Fruit fly (Drosophila melanogaster) whole organism, embryonic: ENCODE results near the gene CG14817.

Source experiments
- Adf1 ChIP-seq: fragments of 200-800 bp; sonication (Bioruptor generic); IDR thresholded peaks from 2 replicates; pipeline ENCODE4 v1.3.6; 2022; ENCODE audit warnings: missing biosample characterization, missing genetic modification characterization
- Blimp-1 ChIP-seq: fragments of 200-800 bp; sonication (Bioruptor generic); optimal IDR thresholded peaks from 3 replicates; lab custom pipeline; 2018; ENCODE audit warnings: missing biosample characterization, missing genetic modification characterization, mild to moderate bottlenecking, moderate library complexity, missing genetic modification reagents
- CG10366 ChIP-seq: fragments of 200-800 bp; sonication (Bioruptor generic); IDR thresholded peaks from 2 replicates; pipeline ENCODE4 v1.3.6; 2022; ENCODE audit warnings: missing biosample characterization, missing genetic modification characterization
- CG10543 ChIP-seq: fragments of 200-800 bp; sonication (Bioruptor generic); optimal IDR thresholded peaks from 3 replicates; lab custom pipeline; 2017; ENCODE audit warnings: missing biosample characterization, mild to moderate bottlenecking, missing genetic modification characterization, moderate library complexity
- CG12155 ChIP-seq: fragments of 200-800 bp; sonication (Bioruptor generic); optimal IDR thresholded peaks from 3 replicates; lab custom pipeline; 2016; ENCODE audit warnings: missing biosample characterization, missing genetic modification characterization
- CG1233 ChIP-seq: fragments of 200-800 bp; sonication (Bioruptor generic); optimal IDR thresholded peaks from 4 replicates; lab custom pipeline; 2018; ENCODE audit warnings: missing biosample characterization, mild to moderate bottlenecking, missing genetic modification characterization
- CG13287 ChIP-seq: fragments of 200-800 bp; sonication (Bioruptor generic); IDR thresholded peaks from 2 replicates; pipeline ENCODE4 v1.3.6; 2022; ENCODE audit warnings: missing biosample characterization, missing genetic modification characterization; ENCODE audit not compliant: partially characterized antibody
- CG14014 ChIP-seq: fragments of 200-800 bp; sonication (Bioruptor generic); IDR thresholded peaks from 2 replicates; pipeline ENCODE4 v1.3.6; 2022; ENCODE audit warnings: missing biosample characterization, missing genetic modification characterization
- CG17385 ChIP-seq: fragments of 200-800 bp; sonication (Bioruptor generic); optimal IDR thresholded peaks from 3 replicates; lab custom pipeline; 2018; ENCODE audit warnings: missing biosample characterization, mild to moderate bottlenecking, missing genetic modification characterization
- CG17568 ChIP-seq: fragments of 200-800 bp; sonication (Bioruptor generic); optimal IDR thresholded peaks from 2 replicates; lab custom pipeline; 2018; ENCODE audit warnings: missing biosample characterization, mild to moderate bottlenecking, missing genetic modification characterization, moderate library complexity
- CG17802 ChIP-seq: fragments of 200-800 bp; sonication (Bioruptor generic); optimal IDR thresholded peaks from 2 replicates; lab custom pipeline; 2018; ENCODE audit warnings: missing biosample characterization, mild to moderate bottlenecking, missing genetic modification characterization, moderate library complexity
- CG2712 ChIP-seq: fragments of 200-800 bp; optimal IDR thresholded peaks from 3 replicates; lab custom pipeline; 2019; ENCODE audit warnings: missing biosample characterization, mild to moderate bottlenecking, missing genetic modification characterization, moderate library complexity
- CG32532 ChIP-seq: fragments of 200-800 bp; sonication (Bioruptor generic); IDR thresholded peaks from 2 replicates; pipeline ENCODE4 v1.3.6; 2022; ENCODE audit warnings: missing biosample characterization, missing genetic modification characterization
- CG34376 ChIP-seq: fragments of 200-800 bp; sonication (Bioruptor generic); optimal IDR thresholded peaks from 2 replicates; lab custom pipeline; 2018; ENCODE audit warnings: missing biosample characterization, mild to moderate bottlenecking, missing genetic modification characterization
- CG6272 ChIP-seq: fragments of 200-800 bp; sonication (Bioruptor generic); IDR thresholded peaks from 2 replicates; pipeline ENCODE4 v1.3.6; 2022; ENCODE audit warnings: missing biosample characterization, missing genetic modification characterization
- CG6654 ChIP-seq: fragments of 200-800 bp; sonication (Bioruptor generic); optimal IDR thresholded peaks from 2 replicates; lab custom pipeline; 2017; ENCODE audit warnings: missing biosample characterization, mild to moderate bottlenecking, missing genetic modification characterization
- CG8089 ChIP-seq: fragments of 200-800 bp; sonication (Bioruptor generic); optimal IDR thresholded peaks from 3 replicates; lab custom pipeline; 2016; ENCODE audit warnings: missing biosample characterization, missing genetic modification characterization
- CG8290 ChIP-seq, 3 experiments: fragments of 200-800 bp; sonication (Bioruptor generic); optimal IDR thresholded peaks; 2 replicates each; lab custom pipeline; 2016 to 2019; ENCODE audit warnings: missing biosample characterization in 3 of 3, missing genetic modification characterization in 3 of 3, mild to moderate bottlenecking in 2 of 3, moderate library complexity in 1 of 3
- CoRest ChIP-seq: fragments of 200-800 bp; sonication (Bioruptor generic); optimal IDR thresholded peaks from 3 replicates; lab custom pipeline; 2018; ENCODE audit warnings: missing biosample characterization, mild to moderate bottlenecking, missing genetic modification characterization, moderate library complexity
- D19A ChIP-seq: fragments of 200-800 bp; optimal IDR thresholded peaks from 3 replicates; lab custom pipeline; 2019; ENCODE audit warnings: missing biosample characterization, mild to moderate bottlenecking, missing genetic modification characterization, moderate library complexity
- Dbx ChIP-seq: fragments of 200-800 bp; sonication (Bioruptor generic); IDR thresholded peaks from 3 replicates; pipeline ENCODE4 v1.3.6; 2022; ENCODE audit warnings: missing biosample characterization, missing genetic modification characterization
- HHEX ChIP-seq: fragments of 200-800 bp; sonication (Bioruptor generic); optimal IDR thresholded peaks from 3 replicates; lab custom pipeline; 2017; ENCODE audit warnings: missing biosample characterization, mild to moderate bottlenecking, missing genetic modification characterization, missing genetic modification reagents
- Hmr ChIP-seq: fragments of 200-800 bp; sonication (Bioruptor generic); optimal IDR thresholded peaks from 3 replicates; lab custom pipeline; 2017; ENCODE audit warnings: mild to moderate bottlenecking, missing biosample characterization, missing genetic modification reagents, missing genetic modification characterization
- Nf-YC ChIP-seq: fragments of 200-800 bp; optimal IDR thresholded peaks from 3 replicates; lab custom pipeline; 2019; ENCODE audit warnings: missing biosample characterization, mild to moderate bottlenecking, missing genetic modification characterization, moderate library complexity
- Ravus ChIP-seq: fragments of 200-800 bp; sonication (Bioruptor generic); IDR thresholded peaks from 2 replicates; pipeline ENCODE4 v1.3.6; 2022; ENCODE audit warnings: missing biosample characterization, missing genetic modification characterization
- Ssrp ChIP-seq: fragments of 200-800 bp; sonication (Bioruptor generic); optimal IDR thresholded peaks from 2 replicates; lab custom pipeline; 2018; ENCODE audit warnings: missing biosample characterization, mild to moderate bottlenecking, missing genetic modification characterization, moderate library complexity
- al ChIP-seq: fragments of 200-800 bp; sonication (Bioruptor generic); IDR thresholded peaks from 2 replicates; pipeline ENCODE4 v1.3.6; 2022; ENCODE audit warnings: missing biosample characterization, missing genetic modification characterization
- br ChIP-seq: fragments of >200 bp; optimal IDR thresholded peaks from 2 replicates; lab custom pipeline; 2017
- cas ChIP-seq: fragments of 200-800 bp; sonication (Bioruptor generic); IDR thresholded peaks from 2 replicates; pipeline ENCODE4 v1.3.6; 2022; ENCODE audit warnings: missing biosample characterization, missing genetic modification characterization
- crc ChIP-seq: fragments of 200-800 bp; sonication (Bioruptor generic); optimal IDR thresholded peaks from 2 replicates; lab custom pipeline; 2016; ENCODE audit warnings: missing biosample characterization, missing genetic modification characterization
- ems ChIP-seq: fragments of 200-800 bp; sonication (Bioruptor generic); optimal IDR thresholded peaks from 3 replicates; lab custom pipeline; 2016; ENCODE audit warnings: missing biosample characterization, missing genetic modification characterization
- ewg ChIP-seq: fragments of 200-800 bp; sonication (Bioruptor generic); optimal IDR thresholded peaks from 3 replicates; lab custom pipeline; 2017; ENCODE audit warnings: mild to moderate bottlenecking, missing biosample characterization, missing genetic modification reagents, missing genetic modification characterization
- hkb ChIP-seq, 2 experiments: fragments of 200-800 bp in 1 of 2; fragments of >200 bp in 1 of 2; sonication (Bioruptor generic) in 1 of 2; IDR thresholded peaks in 1 of 2; optimal IDR thresholded peaks in 1 of 2; 2 replicates each; pipeline versions ENCODE4 v1.3.6 to Lab custom; 2017 to 2022; ENCODE audit warnings: missing biosample characterization in 1 of 2, missing genetic modification characterization in 1 of 2
- kay ChIP-seq: fragments of 200-800 bp; sonication (Bioruptor generic); optimal IDR thresholded peaks from 2 replicates; lab custom pipeline; 2016; ENCODE audit warnings: missing biosample characterization, missing genetic modification characterization
- ken ChIP-seq: fragments of 200-800 bp; sonication (Bioruptor generic); IDR thresholded peaks from 3 replicates; pipeline ENCODE4 v1.3.6; 2022; ENCODE audit warnings: missing biosample characterization, missing genetic modification characterization
- klu ChIP-seq: fragments of 200-800 bp; sonication (Bioruptor generic); IDR thresholded peaks from 2 replicates; pipeline ENCODE4 v1.3.6; 2022; ENCODE audit warnings: missing biosample characterization, missing genetic modification characterization
- mld ChIP-seq: fragments of 200-800 bp; sonication (Bioruptor generic); IDR thresholded peaks from 3 replicates; pipeline ENCODE4 v1.3.6; 2022; ENCODE audit warnings: missing biosample characterization, missing genetic modification characterization; ENCODE audit not compliant: partially characterized antibody
- nau ChIP-seq: fragments of 200-800 bp; sonication (Bioruptor generic); optimal IDR thresholded peaks from 3 replicates; lab custom pipeline; 2017; ENCODE audit warnings: missing biosample characterization, mild to moderate bottlenecking, missing genetic modification characterization, missing genetic modification reagents
- otp ChIP-seq: fragments of 200-800 bp; sonication (Bioruptor generic); IDR thresholded peaks from 3 replicates; pipeline ENCODE4, ENCODE4 v1.3.6; 2022; ENCODE audit warnings: missing biosample characterization, missing genetic modification characterization
- pan ChIP-seq, 4 experiments: fragments of >200 bp in 3 of 4; fragments of 200-800 bp in 1 of 4; sonication (Bioruptor generic) in 1 of 4; optimal IDR thresholded peaks in 3 of 4; IDR thresholded peaks in 1 of 4; 2 replicates each; pipeline versions ENCODE4 v1.3.6 to Lab custom; 2017 to 2022; ENCODE audit warnings: missing biosample characterization in 2 of 4, missing genetic modification characterization in 2 of 4, mixed read lengths in 1 of 4
- pnt ChIP-seq: fragments of 200-800 bp; sonication (Bioruptor generic); optimal IDR thresholded peaks from 3 replicates; lab custom pipeline; 2016; ENCODE audit warnings: missing biosample characterization, missing genetic modification characterization
- pzg ChIP-seq: fragments of 200-800 bp; sonication (Bioruptor generic); optimal IDR thresholded peaks from 3 replicates; lab custom pipeline; 2018; ENCODE audit warnings: missing biosample characterization, mild to moderate bottlenecking, missing genetic modification characterization, moderate library complexity
- scrt ChIP-seq: fragments of 200-800 bp; sonication (Bioruptor generic); optimal IDR thresholded peaks from 2 replicates; lab custom pipeline; 2018; ENCODE audit warnings: missing biosample characterization, mild to moderate bottlenecking, missing genetic modification characterization, moderate library complexity
- tin ChIP-seq: fragments of 200-800 bp; sonication (Bioruptor generic); optimal IDR thresholded peaks from 3 replicates; lab custom pipeline; 2016; ENCODE audit warnings: missing biosample characterization, missing genetic modification characterization
- ttk ChIP-seq: fragments of 200-800 bp; sonication (Bioruptor generic); IDR thresholded peaks from 2 replicates; pipeline ENCODE4 v2.1.2; 2022; ENCODE audit warnings: missing biosample characterization, missing genetic modification characterization
- usp ChIP-seq: fragments of >200 bp; optimal IDR thresholded peaks from 2 replicates; lab custom pipeline; 2017; ENCODE audit warnings: missing biosample characterization, missing genetic modification characterization
- vfl ChIP-seq: fragments of 200-800 bp; sonication (Bioruptor generic); optimal IDR thresholded peaks from 2 replicates; lab custom pipeline; 2016; ENCODE audit warnings: missing biosample characterization, missing genetic modification characterization

The CG14817 gene

dm6 chrX:1830396-1831218, 46.5 kb downstream of the CG14817 start (continued):
- TF ChIP-seq Dbx (GFP tag; lab: Robert Waterston, UW) (peak; percentile 96), crc (GFP tag; lab: Kevin White, UChicago) (peak; percentile 89), tin (GFP tag; lab: Kevin White, UChicago) (peak; percentile 94), hkb (optimal IDR thresholded peaks at IDR 0.05; lab: Kevin White, UChicago) (no peak), hkb (GFP tag; IDR thresholded peaks at IDR 0.05; lab: Robert Waterston, UW) (peak; percentile 98), mld (no peak), pan (optimal IDR thresholded peaks at IDR 0.05; lab: Kevin White, UChicago) (no peak), pan (GFP tag; optimal IDR thresholded peaks at IDR 0.05 in 1 of 2, IDR thresholded peaks at IDR 0.05 in 1 of 2) (peak in 1 of 2 experiments; percentile 98), ems (GFP tag; lab: Kevin White, UChicago) (peak; percentile 94), vfl (GFP tag; lab: Kevin White, UChicago) (peak; percentile 86), ewg (peak; percentile 92), usp (GFP tag; lab: Kevin White, UChicago) (no peak), nau (GFP tag; lab: Kevin White, UChicago) (peak; percentile 92), pzg (peak; percentile 18), CG10366 (GFP tag; lab: Robert Waterston, UW) (peak; percentile 97), ken (peak; percentile 98), CG17385 (GFP tag; lab: Kevin White, UChicago) (peak; percentile 91), CG2712 (peak; percentile 95), pnt (GFP tag; lab: Kevin White, UChicago) (peak; percentile 92), CG32532 (GFP tag; lab: Robert Waterston, UW) (peak; percentile 98), otp (GFP tag; lab: Robert Waterston, UW) (peak; percentile 98), Blimp-1 (GFP tag; lab: Kevin White, UChicago) (peak; percentile 95), CG1233 (GFP tag; lab: Kevin White, UChicago) (peak; percentile 94), CG6654 (GFP tag; lab: Kevin White, UChicago) (peak; percentile 83), Adf1 (peak; percentile 81), CG13287 (GFP tag; lab: Robert Waterston, UW) (peak; percentile 12; the same call in 1 of the 2 replicates), Ravus (GFP tag; lab: Robert Waterston, UW) (peak; percentile 84), al (peak; percentile 95), CG8290 (GFP tag; optimal IDR thresholded peaks at IDR 0.05; lab: Kevin White, UChicago) (peak; percentile 81), CG8290 (tag; optimal IDR thresholded peaks at IDR 0.05; lab: Kevin White, UChicago) (peak in 1 of 2 experiments; percentile 99), cas (GFP tag; lab: Robert Waterston, UW) (peak; percentile 91), Hmr (GFP tag; lab: Kevin White, UChicago) (peak; percentile 96), CG34376 (GFP tag; lab: Kevin White, UChicago) (peak; percentile 95), CG17568 (peak; percentile 93), HHEX (GFP tag; lab: Kevin White, UChicago) (peak; percentile 94), ttk (peak; percentile 98), Ssrp (tag; lab: Kevin White, UChicago) (peak; percentile 91), CoRest (tag; lab: Kevin White, UChicago) (peak; percentile 97), CG6272 (GFP tag; lab: Robert Waterston, UW) (peak; percentile 95), CG10543 (peak; percentile 95), Nf-YC (peak; percentile 88), br (no peak), CG8089 (GFP tag; lab: Kevin White, UChicago) (peak; percentile 89), kay (GFP tag; lab: Kevin White, UChicago) (peak; percentile 95), CG12155 (peak; percentile 93), CG14014 (peak; percentile 98), CG17802 (tag; lab: Kevin White, UChicago) (peak; percentile 86), klu (GFP tag; lab: Robert Waterston, UW) (peak; percentile 88), scrt (GFP tag; lab: Kevin White, UChicago) (peak; percentile 91), D19A (tag; lab: Kevin White, UChicago) (peak; percentile 92)
